Worm (Caenorhabditis elegans): ENCODE results near the gene vps-52.

vps-52 gene

DNA sequence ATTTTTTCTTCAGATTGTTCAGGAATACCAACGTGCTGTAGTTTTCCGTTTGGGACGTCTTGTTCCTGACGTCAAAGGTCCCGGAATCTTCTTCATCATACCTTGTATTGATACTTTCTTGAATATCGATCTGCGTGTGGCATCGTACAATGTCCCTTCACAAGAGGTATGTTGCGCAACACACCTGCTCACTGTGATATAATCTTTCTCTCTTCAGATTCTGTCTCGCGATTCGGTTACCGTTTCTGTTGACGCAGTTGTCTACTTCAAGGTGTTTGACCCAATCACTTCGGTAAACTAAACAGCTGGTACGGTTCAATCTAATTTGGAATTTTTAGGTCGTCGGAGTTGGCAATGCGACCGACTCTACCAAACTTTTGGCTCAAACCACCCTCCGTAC, 1.7 kb upstream of the vps-52 start:
- TF ChIP-seq ref-1 (GFP tag; conservative IDR thresholded peaks at IDR 0.05) (no peak), ztf-29 (GFP tag; IDR thresholded peaks at IDR 0.05) (no peak), tab-1 (GFP tag; IDR thresholded peaks at IDR 0.05) (no peak), flt-1 (GFP tag; IDR thresholded peaks at IDR 0.05) (no peak), cog-1 (tag; optimal IDR thresholded peaks at IDR 0.05) (no peak)

ce11 chrX:7568684-7569289, 3.7 kb downstream of the vps-52 start:
- no peak for TF ChIP-seq flt-1 (GFP tag; IDR thresholded peaks at IDR 0.05)
- TF ChIP-seq tab-1 (GFP tag; IDR thresholded peaks at IDR 0.05), result no peak
- TF ChIP-seq ztf-23 (GFP tag; IDR thresholded peaks at IDR 0.05), result no peak
- no peak for TF ChIP-seq ztf-29 (GFP tag; IDR thresholded peaks at IDR 0.05)
- TF ChIP-seq ref-1 (GFP tag; conservative IDR thresholded peaks at IDR 0.05), result no peak
- TF ChIP-seq klf-2 (GFP tag; conservative IDR thresholded peaks at IDR 0.05), result no peak
- no peak for TF ChIP-seq cog-1 (tag; optimal IDR thresholded peaks at IDR 0.05)
- no peak for TF ChIP-seq T22C8.4 (GFP tag; IDR thresholded peaks at IDR 0.05)
- TF ChIP-seq med-1 (GFP tag; optimal IDR thresholded peaks at IDR 0.05; ENCODE audit: insufficient read depth), result no peak

- TF ChIP-seq cog-1 (tag; optimal IDR thresholded peaks at IDR 0.05) (peak; percentile 1), ztf-23 (GFP tag; IDR thresholded peaks at IDR 0.05) (no peak)
Observed at ce11 chrX:7569685-7570518, 4.8 kb downstream of the vps-52 start, which contains the start of gene apy-1. Gene apy-1, minus strand, starts transcription at chrX:7569722.

ce11 chrX:7572057-7572456, 6.9 kb downstream of the vps-52 start, which contains the start of gene pcyt-1:
Gene pcyt-1, plus strand, starts transcription at chrX:7572357.
- no peak for TF ChIP-seq med-1 (GFP tag; optimal IDR thresholded peaks at IDR 0.05; ENCODE audit: insufficient read depth)
- TF ChIP-seq ztf-29 (GFP tag; IDR thresholded peaks at IDR 0.05), result no peak
- no peak for TF ChIP-seq T22C8.4 (GFP tag; IDR thresholded peaks at IDR 0.05)
- TF ChIP-seq ztf-23 (GFP tag; IDR thresholded peaks at IDR 0.05), result no peak
- no peak for TF ChIP-seq flt-1 (GFP tag; IDR thresholded peaks at IDR 0.05)
- TF ChIP-seq ref-1 (GFP tag; conservative IDR thresholded peaks at IDR 0.05), result no peak
- TF ChIP-seq klf-2 (GFP tag; conservative IDR thresholded peaks at IDR 0.05), result no peak
- no peak for TF ChIP-seq cog-1 (tag; optimal IDR thresholded peaks at IDR 0.05)
- TF ChIP-seq tab-1 (GFP tag; IDR thresholded peaks at IDR 0.05), result no peak

ce11 chrX:7573172-7573571, 8.0 kb downstream of the vps-52 start:
- TF ChIP-seq ztf-23 (GFP tag; IDR thresholded peaks at IDR 0.05) (no peak), klf-2 (GFP tag; conservative IDR thresholded peaks at IDR 0.05) (no peak), med-1 (GFP tag; optimal IDR thresholded peaks at IDR 0.05; ENCODE audit: insufficient read depth) (no peak), ref-1 (GFP tag; conservative IDR thresholded peaks at IDR 0.05) (no peak), ztf-29 (GFP tag; IDR thresholded peaks at IDR 0.05) (no peak), tab-1 (GFP tag; IDR thresholded peaks at IDR 0.05) (no peak), T22C8.4 (GFP tag; IDR thresholded peaks at IDR 0.05) (no peak), flt-1 (GFP tag; IDR thresholded peaks at IDR 0.05) (no peak)

DNA sequence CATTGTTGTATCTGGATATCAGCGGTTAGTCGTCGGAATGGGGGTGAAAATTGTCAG, 8.3 kb downstream of the vps-52 start, which contains the start of the genes unc-98 and F08C6.18:
Gene unc-98, minus strand, starts transcription at position 48 of the 57 bp plus-strand sequence.
Gene F08C6.18, minus strand, starts transcription at position 57 of the 57 bp plus-strand sequence.
- TF ChIP-seq ztf-29 (GFP tag; IDR thresholded peaks at IDR 0.05) (no peak), med-1 (GFP tag; optimal IDR thresholded peaks at IDR 0.05; ENCODE audit: insufficient read depth) (no peak), ref-1 (GFP tag; conservative IDR thresholded peaks at IDR 0.05) (no peak), cog-1 (tag; optimal IDR thresholded peaks at IDR 0.05) (no peak), tab-1 (GFP tag; IDR thresholded peaks at IDR 0.05) (no peak), klf-2 (GFP tag; conservative IDR thresholded peaks at IDR 0.05) (no peak), T22C8.4 (GFP tag; IDR thresholded peaks at IDR 0.05) (no peak), flt-1 (GFP tag; IDR thresholded peaks at IDR 0.05) (no peak), ztf-23 (GFP tag; IDR thresholded peaks at IDR 0.05) (no peak)

DNA sequence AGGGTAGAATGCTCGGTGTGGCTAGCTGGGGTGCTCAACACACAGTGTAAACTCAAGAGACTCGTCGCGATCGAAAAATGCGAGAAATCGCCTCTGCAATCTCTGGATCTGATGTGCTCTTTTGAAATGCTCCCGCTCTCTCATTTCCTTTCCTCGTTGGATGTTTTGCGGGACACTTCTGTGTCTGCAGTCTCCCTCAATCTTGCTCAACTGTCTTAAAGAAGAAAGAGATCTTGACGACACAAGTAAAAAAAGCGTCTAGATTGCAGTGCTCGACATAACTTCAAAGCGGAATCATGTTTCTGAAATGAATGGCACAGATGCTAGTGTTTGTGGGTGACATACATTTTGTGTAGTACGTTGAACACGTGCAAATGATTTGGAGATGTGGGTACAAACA, 8.5 kb downstream of the vps-52 start:
- no peak for TF ChIP-seq ztf-29 (GFP tag; IDR thresholded peaks at IDR 0.05)
- TF ChIP-seq ref-1 (GFP tag; conservative IDR thresholded peaks at IDR 0.05), result no peak
- no peak for TF ChIP-seq klf-2 (GFP tag; conservative IDR thresholded peaks at IDR 0.05)
- TF ChIP-seq ztf-23 (GFP tag; IDR thresholded peaks at IDR 0.05), result no peak
- TF ChIP-seq flt-1 (GFP tag; IDR thresholded peaks at IDR 0.05), result no peak
- TF ChIP-seq cog-1 (tag; optimal IDR thresholded peaks at IDR 0.05), result peak; percentile 7

DNA sequence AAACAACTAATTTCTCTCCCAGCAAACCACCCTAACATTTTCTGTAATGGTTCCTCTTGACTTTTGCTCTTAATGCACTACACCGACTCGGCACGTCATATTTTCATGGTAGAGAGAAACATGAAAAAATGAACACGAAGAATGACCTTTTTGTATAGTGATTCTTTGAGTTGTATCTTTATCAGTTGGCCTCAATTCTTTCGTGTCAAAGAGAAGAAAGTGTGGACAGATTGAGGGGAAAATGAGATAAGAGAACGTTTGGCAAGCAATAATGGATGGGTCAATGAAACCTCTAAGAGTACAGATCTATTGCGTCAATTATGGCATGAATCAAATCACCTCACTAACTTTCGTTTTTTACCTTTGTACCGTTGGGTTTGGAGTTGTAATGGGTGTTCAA, 10.8 kb downstream of the vps-52 start:
- TF ChIP-seq klf-2 (GFP tag; conservative IDR thresholded peaks at IDR 0.05), result no peak
- TF ChIP-seq med-1 (GFP tag; optimal IDR thresholded peaks at IDR 0.05; ENCODE audit: insufficient read depth), result no peak
- no peak for TF ChIP-seq flt-1 (GFP tag; IDR thresholded peaks at IDR 0.05)
- TF ChIP-seq ref-1 (GFP tag; conservative IDR thresholded peaks at IDR 0.05), result no peak
- TF ChIP-seq ztf-23 (GFP tag; IDR thresholded peaks at IDR 0.05), result no peak
- no peak for TF ChIP-seq cog-1 (tag; optimal IDR thresholded peaks at IDR 0.05)

- TF ChIP-seq ref-1 (GFP tag; conservative IDR thresholded peaks at IDR 0.05) (no peak), ztf-29 (GFP tag; IDR thresholded peaks at IDR 0.05) (no peak), flt-1 (GFP tag; IDR thresholded peaks at IDR 0.05) (no peak), klf-2 (GFP tag; conservative IDR thresholded peaks at IDR 0.05) (no peak), med-1 (GFP tag; optimal IDR thresholded peaks at IDR 0.05; ENCODE audit: insufficient read depth) (no peak), ztf-23 (GFP tag; IDR thresholded peaks at IDR 0.05) (no peak), T22C8.4 (GFP tag; IDR thresholded peaks at IDR 0.05) (no peak), cog-1 (tag; optimal IDR thresholded peaks at IDR 0.05) (no peak), tab-1 (GFP tag; IDR thresholded peaks at IDR 0.05) (no peak)
Observed at ce11 chrX:7577458-7578158, 12.5 kb downstream of the vps-52 start.

ce11 chrX:7578308-7578707, 13.2 kb downstream of the vps-52 start:
- TF ChIP-seq cog-1 (tag; optimal IDR thresholded peaks at IDR 0.05), result no peak
- TF ChIP-seq ztf-29 (GFP tag; IDR thresholded peaks at IDR 0.05), result no peak
- no peak for TF ChIP-seq flt-1 (GFP tag; IDR thresholded peaks at IDR 0.05)
- TF ChIP-seq ztf-23 (GFP tag; IDR thresholded peaks at IDR 0.05), result no peak
- no peak for TF ChIP-seq klf-2 (GFP tag; conservative IDR thresholded peaks at IDR 0.05)
- no peak for TF ChIP-seq ref-1 (GFP tag; conservative IDR thresholded peaks at IDR 0.05)
- TF ChIP-seq tab-1 (GFP tag; IDR thresholded peaks at IDR 0.05), result no peak
- no peak for TF ChIP-seq T22C8.4 (GFP tag; IDR thresholded peaks at IDR 0.05)
- TF ChIP-seq med-1 (GFP tag; optimal IDR thresholded peaks at IDR 0.05; ENCODE audit: insufficient read depth), result no peak
